Fruit fly (Drosophila melanogaster): Measurements from ENCODE around the gene lectin-37Da.

The lectin-37Da gene

dm6 chr2L:19442627-19443026 lies 24.5 kb downstream of the lectin-37Da start, which contains the start of gene CG10237:
CG10237 (minus strand) TSS chr2L:19442727.
- no peak for TF ChIP-seq noc (tag; optimal IDR thresholded peaks at IDR 0.05)

DNA sequence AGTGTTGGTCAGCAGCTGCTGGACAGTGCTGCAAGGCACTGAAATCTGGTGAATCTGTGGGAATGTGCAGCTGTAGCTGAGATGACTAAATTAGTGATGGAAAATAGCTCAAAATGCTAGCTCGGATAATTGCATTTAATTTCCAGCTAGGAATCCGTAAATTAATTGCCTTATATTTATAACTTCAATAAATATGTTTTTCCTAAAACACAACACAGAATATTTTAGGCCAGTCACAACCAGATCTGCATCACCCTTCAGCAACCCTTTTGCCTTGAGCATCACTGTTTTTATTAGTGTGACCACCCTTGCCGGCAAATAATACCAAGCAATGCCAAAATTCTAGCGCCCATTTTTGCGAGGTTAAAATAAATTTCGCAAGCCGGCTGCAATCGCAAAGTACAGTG lies 26.6 kb downstream of the lectin-37Da start, which contains the start of gene Hs2st:
Hs2st (minus strand) TSS at position 17 of the 407 bp plus-strand sequence.
- peak; percentile 91 for TF ChIP-seq noc (tag; optimal IDR thresholded peaks at IDR 0.05)

DNA sequence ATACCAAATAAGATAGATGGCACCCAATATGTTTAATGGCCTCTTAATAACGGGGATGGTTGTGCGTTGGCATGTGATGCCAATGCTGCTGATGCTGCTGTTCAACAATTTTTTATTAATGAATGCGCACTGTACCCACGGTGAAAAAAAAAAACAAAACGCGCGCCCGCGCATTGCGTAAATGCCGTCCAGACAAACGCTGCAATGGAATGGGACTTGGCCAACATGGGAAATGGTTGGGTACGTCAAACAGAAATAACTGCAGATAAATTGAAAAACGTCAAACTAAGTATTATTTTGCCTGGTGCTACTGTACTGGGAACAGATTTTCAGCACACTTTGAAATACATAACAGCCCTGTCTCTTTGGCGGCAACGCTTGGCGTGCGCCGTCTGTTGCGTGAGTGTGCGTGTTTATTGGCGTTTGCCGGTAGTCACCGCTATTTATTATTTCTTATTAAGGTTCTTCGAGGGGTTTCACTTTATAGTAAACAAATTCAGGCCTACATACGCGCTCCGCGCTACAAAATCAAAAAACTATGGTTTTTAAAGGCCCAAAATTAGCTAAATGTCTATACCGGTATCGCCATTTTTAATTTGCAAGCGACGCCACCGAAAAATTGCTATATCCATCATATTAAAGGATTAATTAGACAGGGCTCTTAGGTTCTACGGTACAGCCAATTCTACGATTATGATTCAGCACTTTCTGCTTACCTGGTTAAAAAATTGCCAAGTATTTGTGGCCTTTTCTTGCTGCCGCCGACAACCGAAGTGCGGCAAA lies 34.6 kb downstream of the lectin-37Da start:
- peak; percentile 7 for TF ChIP-seq noc (tag; optimal IDR thresholded peaks at IDR 0.05)

dm6 chr2L:19453381-19453780 lies 35.3 kb downstream of the lectin-37Da start, which contains the start of gene Top2:
Top2 (minus strand) TSS chr2L:19453490.
- TF ChIP-seq noc (tag; optimal IDR thresholded peaks at IDR 0.05): no peak

DNA sequence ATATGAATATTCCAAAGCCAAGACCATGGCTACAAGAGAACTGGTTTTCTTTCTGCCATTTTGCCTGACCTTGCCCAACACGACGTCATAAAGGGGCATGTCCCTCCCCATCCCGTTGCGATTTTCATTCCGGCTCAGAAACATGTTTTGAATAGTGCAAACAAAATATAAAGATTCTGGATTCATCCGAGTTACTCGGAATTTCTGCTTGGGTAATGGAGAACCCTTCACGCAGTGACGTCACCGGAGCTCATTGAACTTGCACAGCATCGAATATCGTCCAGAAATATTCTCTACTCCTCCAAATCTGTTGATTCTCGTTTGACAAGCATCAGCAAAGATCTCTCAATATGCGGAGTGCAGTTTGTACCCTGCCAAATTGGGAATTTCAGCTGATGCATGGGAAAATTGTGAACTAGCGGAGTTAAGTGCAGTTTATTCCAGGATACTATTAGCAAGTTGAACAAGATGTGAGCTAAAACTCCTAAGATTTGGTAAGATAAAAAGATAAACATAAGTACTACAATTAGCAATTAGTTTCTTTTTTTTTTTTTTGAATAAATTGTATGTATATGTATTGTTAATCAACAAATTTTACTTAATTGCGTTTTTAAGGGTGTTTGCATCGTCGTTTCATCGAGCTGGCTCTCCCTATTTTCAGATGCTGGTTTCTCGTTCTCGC lies 36.1 kb downstream of the lectin-37Da start, which contains the start of gene CG10026:
CG10026 (plus strand) TSS at position 187 of the 682 bp plus-strand sequence.
- TF ChIP-seq noc (tag; optimal IDR thresholded peaks at IDR 0.05): no peak

DNA sequence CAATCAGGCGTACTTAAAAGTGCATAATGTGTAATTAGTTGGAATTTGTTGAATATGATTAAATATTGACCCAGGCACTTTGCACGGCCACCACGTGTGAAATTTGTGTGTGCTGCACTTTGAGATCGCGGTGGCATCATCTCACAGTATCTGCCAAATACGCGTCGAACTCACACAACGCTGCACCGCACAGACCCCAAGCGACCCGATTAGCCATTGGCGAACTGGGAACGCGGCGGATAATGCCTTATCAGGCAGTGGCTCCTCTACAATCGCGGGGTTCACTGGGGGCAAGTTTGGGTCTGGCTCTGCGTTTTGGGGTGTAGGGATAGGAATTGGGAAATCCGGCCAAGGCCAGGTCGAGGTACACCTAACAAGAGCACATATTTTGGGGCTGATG lies 37.1 kb downstream of the lectin-37Da start:
- no peak for TF ChIP-seq noc (tag; optimal IDR thresholded peaks at IDR 0.05)

DNA sequence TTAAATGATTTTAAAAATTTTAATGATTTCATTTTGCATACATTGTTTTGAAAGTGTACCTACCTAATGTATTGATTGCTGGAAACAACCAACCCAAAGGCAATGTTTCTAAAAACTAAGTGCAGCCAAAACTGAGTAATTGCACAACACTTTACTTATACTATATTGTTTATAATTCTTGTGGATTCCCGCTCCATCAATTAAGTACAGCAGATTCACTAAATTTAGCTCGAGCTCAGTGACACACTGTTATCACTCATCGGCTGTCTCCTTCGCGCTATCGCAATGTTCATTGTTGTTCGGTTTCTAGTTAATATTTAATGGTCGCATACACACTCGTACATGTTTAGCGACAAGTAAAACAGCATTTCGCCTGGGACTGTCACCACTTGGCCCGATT lies 37.6 kb downstream of the lectin-37Da start:
- TF ChIP-seq noc (tag; optimal IDR thresholded peaks at IDR 0.05): no peak

- no peak for TF ChIP-seq noc (tag; optimal IDR thresholded peaks at IDR 0.05)
Observed at dm6 chr2L:19457890-19458580, 39.9 kb downstream of the lectin-37Da start.

DNA sequence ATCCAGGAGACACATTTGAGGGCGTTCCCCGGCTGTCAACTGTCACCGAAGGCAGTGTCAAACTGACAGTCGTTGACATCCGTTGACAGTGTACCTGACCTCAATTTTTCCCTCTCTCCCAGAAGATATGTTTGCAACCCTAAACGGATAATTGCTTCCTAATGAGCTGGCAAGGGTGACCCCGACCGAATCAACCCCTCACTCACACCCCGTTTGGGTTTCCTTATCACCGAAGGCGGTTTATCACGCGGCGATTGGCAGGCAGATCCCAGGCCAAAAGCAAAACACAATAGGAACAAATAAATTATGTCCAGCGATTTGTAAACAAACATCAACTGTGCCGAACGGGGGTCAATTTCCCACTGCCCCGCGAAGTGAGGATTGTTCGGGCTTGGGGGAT lies 41.3 kb downstream of the lectin-37Da start:
- TF ChIP-seq noc (tag; optimal IDR thresholded peaks at IDR 0.05): no peak

DNA sequence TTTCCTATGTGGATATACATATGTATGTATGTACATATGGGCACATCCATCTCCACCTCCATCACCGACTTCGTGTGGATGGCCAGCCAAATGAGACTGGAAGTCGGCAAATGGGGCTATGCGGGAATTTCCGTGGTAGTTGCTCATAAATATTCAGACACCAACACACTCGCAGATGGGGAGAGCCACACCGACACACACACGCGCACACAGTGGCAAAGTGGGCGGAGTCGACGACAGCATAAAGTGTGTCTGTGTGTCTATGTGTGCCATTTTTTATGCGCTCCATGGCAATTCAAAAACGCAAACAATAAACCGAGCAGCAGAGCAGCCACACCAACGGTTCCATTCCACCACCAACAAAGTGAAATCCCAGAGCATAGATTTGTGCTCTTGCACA lies 44.8 kb downstream of the lectin-37Da start:
- no peak for TF ChIP-seq noc (tag; optimal IDR thresholded peaks at IDR 0.05)

DNA sequence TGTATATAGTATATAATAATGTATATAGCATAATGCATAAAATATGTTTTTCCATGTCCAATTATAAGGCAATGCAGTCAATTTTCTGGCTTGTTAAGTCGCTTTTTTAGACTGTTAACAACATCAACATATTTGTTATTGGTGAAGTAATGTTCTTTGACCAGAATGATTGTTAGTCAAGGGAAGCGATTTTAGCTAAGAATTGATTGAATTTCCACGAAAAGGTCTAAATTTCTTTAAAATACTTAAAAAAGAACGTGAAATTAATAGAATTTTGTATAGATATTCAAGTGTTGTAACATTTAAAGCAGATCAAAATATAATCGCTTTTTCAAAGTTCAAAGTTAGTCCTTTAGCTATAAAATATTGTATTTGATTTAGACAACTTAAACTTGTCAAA lies 45.3 kb downstream of the lectin-37Da start:
- no peak for TF ChIP-seq noc (tag; optimal IDR thresholded peaks at IDR 0.05)

DNA sequence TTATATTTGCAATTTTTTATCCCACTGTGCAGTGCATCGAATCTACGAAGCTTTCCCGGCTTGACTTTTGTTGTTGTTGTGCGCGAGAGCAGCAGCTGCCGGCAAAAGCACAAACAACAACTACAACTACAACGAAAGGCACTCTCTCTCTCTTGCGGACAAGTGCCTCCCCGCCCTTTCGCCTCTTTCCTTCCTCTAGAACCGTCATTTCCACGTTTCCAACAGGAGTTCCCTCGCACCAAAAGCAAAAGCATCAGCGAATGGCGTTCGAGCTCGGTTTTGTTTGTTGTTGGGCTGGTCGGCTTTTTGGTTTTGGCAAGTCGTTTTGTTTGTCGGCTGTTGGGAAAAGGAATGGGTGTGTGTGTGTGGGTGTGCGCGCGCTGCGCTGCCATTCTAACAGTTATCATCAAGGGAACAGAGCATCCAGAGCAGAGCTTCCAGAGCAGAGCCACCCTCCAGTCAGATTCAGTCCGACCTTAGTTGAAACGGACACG lies 45.8 kb downstream of the lectin-37Da start, which contains the start of gene tj:
tj (plus strand) TSS at position 444 of the 494 bp plus-strand sequence.
- TF ChIP-seq noc (tag; optimal IDR thresholded peaks at IDR 0.05): no peak

Data from whole organism, larva.